Fruit fly (Drosophila melanogaster): ENCODE measurements around the gene CG13358.
A peak's percentile ranks its signal among the peaks of the same experiment; 100 is the strongest.

Gene CG13358

dm6 chrX:755642-756332 is 48.9 kb downstream of the CG13358 start (continued):
- TF ChIP-seq CG4424 (GFP tag; optimal IDR thresholded peaks at IDR 0.05): peak; percentile 72
- no peak for TF ChIP-seq CG17912 (GFP tag; optimal IDR thresholded peaks at IDR 0.05)
- peak; percentile 61 for TF ChIP-seq onecut (GFP tag; IDR thresholded peaks at IDR 0.05)
- TF ChIP-seq stwl (tag; optimal IDR thresholded peaks at IDR 0.05): no peak
- peak; percentile 76 for TF ChIP-seq CG17328 (GFP tag; IDR thresholded peaks at IDR 0.05)
- no peak for TF ChIP-seq CG34224 (GFP tag; IDR thresholded peaks at IDR 0.05; ENCODE audit: partially characterized antibody)
- TF ChIP-seq ash1 (GFP tag; optimal IDR thresholded peaks at IDR 0.05): peak; percentile 68
- peak; percentile 67 for TF ChIP-seq nmo (GFP tag; optimal IDR thresholded peaks at IDR 0.05)
- peak; percentile 51 for TF ChIP-seq CG4707 (GFP tag; optimal IDR thresholded peaks at IDR 0.05)
- TF ChIP-seq sisA (GFP tag; IDR thresholded peaks at IDR 0.05): peak; percentile 79
- peak; percentile 71 for TF ChIP-seq CG9727 (GFP tag; optimal IDR thresholded peaks at IDR 0.05)
- no peak for TF ChIP-seq sna (GFP tag; IDR thresholded peaks at IDR 0.05; ENCODE audit: partially characterized antibody)
- no peak for TF ChIP-seq Spps (tag; optimal IDR thresholded peaks at IDR 0.05)
- peak; percentile 66 for TF ChIP-seq CG6683 (GFP tag; optimal IDR thresholded peaks at IDR 0.05)
- TF ChIP-seq ken (GFP tag; IDR thresholded peaks at IDR 0.05): peak; percentile 83
- peak; percentile 52; the same call in 1 of the 2 replicates for TF ChIP-seq dati (GFP tag; IDR thresholded peaks at IDR 0.05)
- no peak for TF ChIP-seq CG42726 (GFP tag; IDR thresholded peaks at IDR 0.05; ENCODE audit: partially characterized antibody)
- TF ChIP-seq CG10654 (GFP tag; optimal IDR thresholded peaks at IDR 0.05): peak; percentile 68
- TF ChIP-seq CG2129 (GFP tag; IDR thresholded peaks at IDR 0.05; ENCODE audit: partially characterized antibody): no peak
- TF ChIP-seq CG12236 (GFP tag; optimal IDR thresholded peaks at IDR 0.05): peak; percentile 56
- peak; percentile 63 for TF ChIP-seq Atf3 (GFP tag; optimal IDR thresholded peaks at IDR 0.05)
- peak; percentile 64 for TF ChIP-seq MTF-1 (GFP tag; optimal IDR thresholded peaks at IDR 0.05; ENCODE audit: borderline replicate concordance)
- TF ChIP-seq CG32772 (GFP tag; IDR thresholded peaks at IDR 0.05): peak; percentile 76
- peak; percentile 78 for TF ChIP-seq zf30C (GFP tag; optimal IDR thresholded peaks at IDR 0.05)
- peak; percentile 54 for TF ChIP-seq CG7987 (GFP tag; optimal IDR thresholded peaks at IDR 0.05)
- TF ChIP-seq bbx (GFP tag; IDR thresholded peaks at IDR 0.05; ENCODE audit: partially characterized antibody): no peak
- no peak for TF ChIP-seq Elba2 (GFP tag; optimal IDR thresholded peaks at IDR 0.05)
- TF ChIP-seq grau (tag; optimal IDR thresholded peaks at IDR 0.05): peak; percentile 85
- peak; percentile 91 for TF ChIP-seq Meics (GFP tag; optimal IDR thresholded peaks at IDR 0.05)
- peak; percentile 10 for TF ChIP-seq pzg (GFP tag; optimal IDR thresholded peaks at IDR 0.05)
- TF ChIP-seq trh (GFP tag; optimal IDR thresholded peaks at IDR 0.05): peak; percentile 42
- no peak; the same call in 1 of the 2 replicates for TF ChIP-seq amos (GFP tag; IDR thresholded peaks at IDR 0.05; ENCODE audit: partially characterized antibody)
- TF ChIP-seq HmgZ (tag; optimal IDR thresholded peaks at IDR 0.05): peak; percentile 93
- TF ChIP-seq tx (GFP tag; optimal IDR thresholded peaks at IDR 0.05): peak; percentile 85
- TF ChIP-seq CG4404 (GFP tag; IDR thresholded peaks at IDR 0.05): peak; percentile 59
- TF ChIP-seq CG3995 (GFP tag; optimal IDR thresholded peaks at IDR 0.05): peak; percentile 31
- TF ChIP-seq CG4328 (GFP tag; optimal IDR thresholded peaks at IDR 0.05): no peak
- TF ChIP-seq repo (GFP tag; optimal IDR thresholded peaks at IDR 0.05): peak; percentile 73
- TF ChIP-seq wek (GFP tag; optimal IDR thresholded peaks at IDR 0.05): peak; percentile 21
- TF ChIP-seq Bgb (GFP tag; IDR thresholded peaks at IDR 0.05; ENCODE audit: partially characterized antibody): no peak
- no peak for TF ChIP-seq ato (GFP tag; IDR thresholded peaks at IDR 0.05; ENCODE audit: partially characterized antibody)
- 0 out of 4 replicates have a peak, but pooled peaks have one; percentile 32 for TF ChIP-seq chinmo (GFP tag; IDR thresholded peaks at IDR 0.05; ENCODE audit: partially characterized antibody)
- TF ChIP-seq CG18476 (GFP tag; optimal IDR thresholded peaks at IDR 0.05): peak; percentile 74
- peak; percentile 61 for TF ChIP-seq phol (tag; optimal IDR thresholded peaks at IDR 0.05)
- TF ChIP-seq CG31224 (GFP tag; IDR thresholded peaks at IDR 0.05): peak; percentile 84
- peak; percentile 78 for TF ChIP-seq ATbp (GFP tag; optimal IDR thresholded peaks at IDR 0.05)
- peak; percentile 86 for TF ChIP-seq otp (GFP tag; IDR thresholded peaks at IDR 0.05)
- TF ChIP-seq ara (GFP tag; IDR thresholded peaks at IDR 0.05): peak; percentile 76

All from whole organism, embryonic.